Worm (Caenorhabditis elegans) whole organism, late embryonic: ENCODE data around the gene C09E8.6.
A peak's percentile ranks its signal among the peaks of the same experiment; 100 is the strongest.

Experiments used
- K09A11.1 ChIP-seq: sonication (generic microtip); optimal IDR thresholded peaks from 2 replicates; lab custom pipeline; 2017; ENCODE audit warnings: antibody characterized with exemption, mild to moderate bottlenecking, missing genetic modification characterization, missing compliant biosample characterization; ENCODE audit not compliant: insufficient read depth
- T23F11.4 ChIP-seq: fragments of 200-800 bp; sonication (Bioruptor generic); optimal IDR thresholded peaks from 2 replicates; lab custom pipeline; 2018; ENCODE audit warnings: mild to moderate bottlenecking, missing genetic modification characterization, missing compliant biosample characterization
- ama-1 ChIP-seq: fragments of 150-350 bp; optimal IDR thresholded peaks from 2 replicates; lab custom pipeline; 2014
- ceh-18 ChIP-seq: sonication (generic microtip); optimal IDR thresholded peaks from 2 replicates; lab custom pipeline; 2016; ENCODE audit warnings: missing genetic modification characterization, missing compliant biosample characterization
- ceh-19 ChIP-seq: fragments of 200-800 bp; sonication (Bioruptor generic); optimal IDR thresholded peaks from 2 replicates; lab custom pipeline; 2018; ENCODE audit warnings: mild to moderate bottlenecking, missing genetic modification characterization, missing compliant biosample characterization
- ceh-2 ChIP-seq: sonication (generic microtip); optimal IDR thresholded peaks from 2 replicates; lab custom pipeline; 2016; ENCODE audit warnings: missing genotype, missing genetic modification characterization, missing compliant biosample characterization
- ceh-22 ChIP-seq: sonication (generic microtip); optimal IDR thresholded peaks from 2 replicates; lab custom pipeline; 2017; ENCODE audit warnings: missing biosample characterization, missing genetic modification characterization
- ceh-24 ChIP-seq: sonication (generic microtip); optimal IDR thresholded peaks from 2 replicates; lab custom pipeline; 2016; ENCODE audit warnings: mild to moderate bottlenecking, missing genetic modification characterization, missing compliant biosample characterization
- ceh-30 ChIP-seq: fragments of 150-350 bp; optimal IDR thresholded peaks from 2 replicates; lab custom pipeline; 2014; ENCODE audit warnings: missing biosample characterization, missing genetic modification characterization
- ceh-31 ChIP-seq: sonication (generic microtip); optimal IDR thresholded peaks from 2 replicates; lab custom pipeline; 2016; ENCODE audit warnings: missing genetic modification characterization, missing compliant biosample characterization
- ceh-34 ChIP-seq: sonication (generic microtip); optimal IDR thresholded peaks from 2 replicates; lab custom pipeline; 2016; ENCODE audit warnings: mild to moderate bottlenecking, missing genetic modification characterization, missing compliant biosample characterization
- ceh-48 ChIP-seq: sonication (generic microtip); optimal IDR thresholded peaks from 2 replicates; lab custom pipeline; 2016; ENCODE audit warnings: missing genetic modification characterization, inconsistent platforms, missing compliant biosample characterization
- ceh-9 ChIP-seq: sonication (generic microtip); optimal IDR thresholded peaks from 2 replicates; lab custom pipeline; 2016; ENCODE audit warnings: mild to moderate bottlenecking, missing genetic modification characterization, inconsistent platforms, missing compliant biosample characterization
- dve-1 ChIP-seq: sonication (generic microtip); optimal IDR thresholded peaks from 2 replicates; lab custom pipeline; 2017; ENCODE audit warnings: antibody characterized with exemption, mild to moderate bottlenecking, missing genetic modification characterization, missing compliant biosample characterization
- elt-4 ChIP-seq: sonication (generic microtip); optimal IDR thresholded peaks from 2 replicates; lab custom pipeline; 2016; ENCODE audit warnings: missing genetic modification characterization, missing compliant biosample characterization
- ets-4 ChIP-seq: sonication (generic microtip); optimal IDR thresholded peaks from 2 replicates; lab custom pipeline; 2016; ENCODE audit warnings: missing genetic modification characterization, missing compliant biosample characterization
- eyg-1 ChIP-seq: sonication (generic microtip); optimal IDR thresholded peaks from 2 replicates; lab custom pipeline; 2016; ENCODE audit warnings: missing genotype, missing genetic modification characterization, missing compliant biosample characterization
- fax-1 ChIP-seq: sonication (generic microtip); optimal IDR thresholded peaks from 2 replicates; lab custom pipeline; 2016; ENCODE audit warnings: missing genotype, missing genetic modification characterization, missing compliant biosample characterization
- fkh-10 ChIP-seq: fragments of 150-350 bp; optimal IDR thresholded peaks from 2 replicates; lab custom pipeline; 2014; ENCODE audit warnings: missing biosample characterization, missing genetic modification reagents, missing genetic modification characterization
- fkh-6 ChIP-seq: sonication (generic microtip); optimal IDR thresholded peaks from 2 replicates; lab custom pipeline; 2016; ENCODE audit warnings: missing genetic modification characterization, missing compliant biosample characterization
- gmeb-2 ChIP-seq: sonication (generic microtip); optimal IDR thresholded peaks from 2 replicates; lab custom pipeline; 2016; ENCODE audit warnings: missing genetic modification characterization, inconsistent platforms, missing compliant biosample characterization
- hlh-15 ChIP-seq: sonication (generic microtip); optimal IDR thresholded peaks from 2 replicates; lab custom pipeline; 2016; ENCODE audit warnings: missing genetic modification characterization, missing compliant biosample characterization
- hlh-8 ChIP-seq: sonication (generic microtip); optimal IDR thresholded peaks from 2 replicates; lab custom pipeline; 2016; ENCODE audit warnings: missing genotype, missing genetic modification characterization, missing compliant biosample characterization
- lin-11 ChIP-seq: fragments of 200-800 bp; sonication (Bioruptor generic); optimal IDR thresholded peaks from 2 replicates; lab custom pipeline; 2018; ENCODE audit warnings: mild to moderate bottlenecking, missing genetic modification characterization, missing compliant biosample characterization
- mec-3 ChIP-seq: sonication (generic microtip); optimal IDR thresholded peaks from 2 replicates; lab custom pipeline; 2016; ENCODE audit warnings: borderline replicate concordance, missing genetic modification characterization, missing compliant biosample characterization
- nfya-1 ChIP-seq: sonication (generic microtip); optimal IDR thresholded peaks from 2 replicates; lab custom pipeline; 2017; ENCODE audit warnings: missing genetic modification characterization, mild to moderate bottlenecking, missing compliant biosample characterization, antibody characterized with exemption, moderate library complexity
- nhr-11 ChIP-seq: fragments of 150-350 bp; optimal IDR thresholded peaks from 2 replicates; lab custom pipeline; 2014; ENCODE audit warnings: missing biosample characterization, missing genetic modification characterization
- pat-9 ChIP-seq: fragments of 200-800 bp; sonication (Bioruptor generic); optimal IDR thresholded peaks from 2 replicates; lab custom pipeline; 2018; ENCODE audit warnings: mild to moderate bottlenecking, missing genetic modification characterization, moderate library complexity, missing compliant biosample characterization
- ref-2 ChIP-seq: sonication (generic microtip); optimal IDR thresholded peaks from 2 replicates; lab custom pipeline; 2016; ENCODE audit warnings: missing genetic modification characterization, missing compliant biosample characterization
- rnt-1 ChIP-seq: sonication (generic microtip); optimal IDR thresholded peaks from 2 replicates; lab custom pipeline; 2016; ENCODE audit warnings: missing genetic modification characterization, missing compliant biosample characterization
- sox-4 ChIP-seq: sonication (generic microtip); optimal IDR thresholded peaks from 2 replicates; lab custom pipeline; 2017; ENCODE audit warnings: mild to moderate bottlenecking, missing genetic modification characterization, inconsistent platforms, missing compliant biosample characterization
- tbx-7 ChIP-seq: sonication (generic microtip); optimal IDR thresholded peaks from 2 replicates; lab custom pipeline; 2016; ENCODE audit warnings: missing genotype, missing genetic modification characterization, missing compliant biosample characterization
- ttx-3 ChIP-seq: sonication (generic microtip); optimal IDR thresholded peaks from 2 replicates; lab custom pipeline; 2016; ENCODE audit warnings: missing genetic modification reagents, missing genetic modification characterization, missing compliant biosample characterization
- unc-3 ChIP-seq, 2 experiments: fragments of 200-800 bp in 1 of 2; sonication (Bioruptor generic) in 1 of 2; sonication (generic microtip) in 1 of 2; conservative IDR thresholded peaks in 1 of 2; optimal IDR thresholded peaks in 1 of 2; 2 replicates each; pipeline versions ENCODE4 v1.3.6 to Lab custom; 2016 to 2022; ENCODE audit warnings: missing compliant biosample characterization in 2 of 2, missing genetic modification characterization in 2 of 2, missing genetic modification reagents in 1 of 2
- unc-42 ChIP-seq: sonication (generic microtip); optimal IDR thresholded peaks from 2 replicates; lab custom pipeline; 2016; ENCODE audit warnings: missing genotype, missing genetic modification characterization, missing compliant biosample characterization
- unc-55 ChIP-seq: sonication (generic microtip); optimal IDR thresholded peaks from 2 replicates; lab custom pipeline; 2017; ENCODE audit warnings: missing biosample characterization, missing genetic modification reagents, missing genetic modification characterization
- unc-86 ChIP-seq: sonication (generic microtip); optimal IDR thresholded peaks from 2 replicates; lab custom pipeline; 2016; ENCODE audit warnings: missing genetic modification characterization, missing compliant biosample characterization
- zip-5 ChIP-seq: sonication (generic microtip); optimal IDR thresholded peaks from 2 replicates; lab custom pipeline; 2016; ENCODE audit warnings: missing genetic modification characterization, missing compliant biosample characterization

Gene C09E8.6

DNA sequence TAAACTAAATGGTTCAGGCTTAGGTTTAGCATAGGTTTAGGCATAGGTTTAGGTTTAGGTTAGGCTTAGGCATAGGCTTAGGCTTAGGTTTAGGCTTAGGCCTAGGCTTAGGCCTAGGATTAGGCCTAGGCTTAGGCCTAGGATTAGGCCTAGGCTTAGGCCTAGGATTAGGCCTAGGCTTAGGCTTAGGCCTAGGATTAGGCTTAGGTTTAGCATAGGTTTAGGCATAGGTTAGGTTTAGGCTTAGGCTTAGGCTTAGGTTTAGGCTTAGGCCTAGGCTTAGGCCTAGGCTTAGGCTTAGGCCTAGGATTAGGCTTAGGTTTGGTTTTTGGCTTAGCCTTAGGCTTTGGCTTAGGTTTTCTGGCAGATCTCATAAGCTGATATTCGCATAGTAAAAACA lies 17.3 kb downstream of the C09E8.6 start:
- TF ChIP-seq dve-1 (tag; lab: Kevin White, UChicago) = peak; percentile 91

DNA sequence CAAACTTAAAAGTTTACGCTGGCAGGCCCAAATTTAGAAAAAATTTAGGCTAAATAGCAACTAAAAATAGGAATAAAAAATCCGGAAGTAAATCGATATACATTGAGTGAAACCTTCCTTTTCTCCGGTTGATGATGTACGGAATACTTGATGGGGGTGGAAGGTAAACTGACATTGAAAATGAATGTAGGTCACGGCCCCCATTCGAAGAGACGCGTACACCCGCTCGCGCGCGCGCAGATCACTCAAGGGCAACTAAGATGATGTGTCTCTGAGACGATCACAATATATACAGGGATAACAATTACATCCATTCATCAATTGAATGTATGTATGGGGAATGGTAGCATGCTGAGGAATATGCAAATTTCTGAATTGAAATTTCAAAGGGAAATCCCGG lies 17.8 kb downstream of the C09E8.6 start:
- no peak for TF ChIP-seq ceh-24 (tag; lab: Kevin White, UChicago)
- no peak for TF ChIP-seq hlh-8 (tag; lab: Kevin White, UChicago)
- TF ChIP-seq ceh-34 (tag; lab: Kevin White, UChicago) = no peak
- no peak for TF ChIP-seq T23F11.4
- no peak for TF ChIP-seq ttx-3 (tag; lab: Kevin White, UChicago)
- no peak for TF ChIP-seq ceh-18
- TF ChIP-seq ceh-30 (tag; lab: Kevin White, UChicago) = no peak
- no peak for TF ChIP-seq fax-1
- no peak for TF ChIP-seq fkh-6 (tag; lab: Kevin White, UChicago)
- TF ChIP-seq rnt-1 (tag; lab: Kevin White, UChicago) = no peak
- no peak for TF ChIP-seq hlh-15 (tag; lab: Kevin White, UChicago)
- no peak for TF ChIP-seq mec-3 (tag; lab: Kevin White, UChicago)
- no peak for TF ChIP-seq ref-2
- TF ChIP-seq ceh-9 (tag; lab: Kevin White, UChicago) = no peak
- no peak for TF ChIP-seq ceh-22 (tag; lab: Kevin White, UChicago)
- no peak for TF ChIP-seq sox-4 (tag; lab: Kevin White, UChicago)
- TF ChIP-seq dve-1 (tag; lab: Kevin White, UChicago) = no peak
- no peak for TF ChIP-seq tbx-7 (tag; lab: Kevin White, UChicago)
- TF ChIP-seq ama-1 (lab: Kevin White, UChicago) = no peak
- no peak for TF ChIP-seq ceh-19

DNA sequence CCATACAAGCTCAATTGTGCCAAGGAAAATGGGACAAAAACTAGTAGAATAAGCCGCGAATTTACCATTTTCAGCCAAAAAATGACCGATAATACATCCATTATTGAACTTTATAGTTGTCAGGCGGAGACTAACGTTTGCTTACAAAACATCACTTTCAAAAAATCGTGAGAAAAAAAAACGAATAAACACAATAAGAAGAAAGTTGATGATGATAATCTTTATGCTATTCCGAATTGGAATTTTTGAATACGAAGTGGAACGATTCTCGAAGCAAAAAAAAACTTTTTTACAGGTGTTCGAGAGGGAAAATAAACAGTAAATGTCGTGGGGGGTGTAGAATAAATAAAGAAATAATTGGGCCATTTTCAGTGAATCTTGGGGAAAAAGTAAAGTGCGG lies 21.3 kb downstream of the C09E8.6 start, which contains the start of gene W08F4.7:
Gene W08F4.7, minus strand, starts transcription at position 101 of the 400 bp plus-strand sequence.
- TF ChIP-seq pat-9 = no peak
- no peak for TF ChIP-seq unc-3 (GFP tag; conservative IDR thresholded peaks at IDR 0.05; lab: Robert Waterston, UW)
- no peak for TF ChIP-seq unc-3 (tag; optimal IDR thresholded peaks at IDR 0.05; lab: Kevin White, UChicago)
- TF ChIP-seq ttx-3 (tag; lab: Kevin White, UChicago) = no peak
- TF ChIP-seq nhr-11 (tag; lab: Kevin White, UChicago) = no peak
- no peak for TF ChIP-seq fkh-10 (GFP tag; lab: Kevin White, UChicago)
- no peak for TF ChIP-seq nfya-1 (tag; lab: Kevin White, UChicago)
- TF ChIP-seq ets-4 (tag; lab: Kevin White, UChicago) = no peak
- no peak for TF ChIP-seq gmeb-2
- TF ChIP-seq fax-1 = no peak
- no peak for TF ChIP-seq K09A11.1
- TF ChIP-seq eyg-1 (tag; lab: Kevin White, UChicago) = no peak
- no peak for TF ChIP-seq unc-86 (tag; lab: Kevin White, UChicago)
- TF ChIP-seq lin-11 = no peak
- TF ChIP-seq dve-1 (tag; lab: Kevin White, UChicago) = no peak
- TF ChIP-seq mec-3 (tag; lab: Kevin White, UChicago) = no peak
- TF ChIP-seq tbx-7 (tag; lab: Kevin White, UChicago) = no peak
- TF ChIP-seq unc-42 = no peak
- TF ChIP-seq ceh-18 = no peak
- no peak for TF ChIP-seq ceh-22 (tag; lab: Kevin White, UChicago)
- TF ChIP-seq, all 69 proteins: peak for 0

DNA sequence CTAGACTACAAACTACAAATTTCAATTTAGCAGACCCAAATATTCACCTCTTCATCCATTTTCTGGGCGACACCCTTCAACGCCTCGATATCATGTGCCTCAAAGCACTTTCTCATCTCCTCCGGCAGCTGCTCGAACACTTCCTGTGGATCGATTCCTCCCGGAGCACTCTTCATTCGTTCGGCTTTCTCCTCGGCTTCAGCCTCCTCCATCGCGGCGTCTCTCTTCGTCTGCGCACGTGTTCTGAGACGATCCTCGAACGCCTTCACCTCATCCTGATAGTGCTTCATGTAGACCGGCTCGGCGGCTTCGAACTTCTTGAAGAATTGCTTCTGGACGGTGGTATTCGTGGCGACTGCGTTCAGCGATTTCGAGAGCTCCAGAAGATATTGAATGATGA lies 22.5 kb downstream of the C09E8.6 start:
- TF ChIP-seq tbx-7 (tag; lab: Kevin White, UChicago) (no peak), nfya-1 (tag; lab: Kevin White, UChicago) (no peak), ceh-19 (no peak), ceh-2 (tag; lab: Kevin White, UChicago) (no peak), zip-5 (tag; lab: Kevin White, UChicago) (no peak), elt-4 (tag; lab: Kevin White, UChicago) (no peak), ceh-30 (tag; lab: Kevin White, UChicago) (no peak), ceh-31 (tag; lab: Kevin White, UChicago) (no peak), unc-55 (GFP tag; lab: Kevin White, UChicago) (no peak), ceh-48 (no peak), mec-3 (tag; lab: Kevin White, UChicago) (no peak)
